Worm (Caenorhabditis elegans): ENCODE measurements around the gene old-1.
"Not testable (repeated sequence)": the region's sequence is repeated elsewhere in the genome, so short reads cannot be mapped to it uniquely, and the experiment has no call there.

The old-1 gene

DNA sequence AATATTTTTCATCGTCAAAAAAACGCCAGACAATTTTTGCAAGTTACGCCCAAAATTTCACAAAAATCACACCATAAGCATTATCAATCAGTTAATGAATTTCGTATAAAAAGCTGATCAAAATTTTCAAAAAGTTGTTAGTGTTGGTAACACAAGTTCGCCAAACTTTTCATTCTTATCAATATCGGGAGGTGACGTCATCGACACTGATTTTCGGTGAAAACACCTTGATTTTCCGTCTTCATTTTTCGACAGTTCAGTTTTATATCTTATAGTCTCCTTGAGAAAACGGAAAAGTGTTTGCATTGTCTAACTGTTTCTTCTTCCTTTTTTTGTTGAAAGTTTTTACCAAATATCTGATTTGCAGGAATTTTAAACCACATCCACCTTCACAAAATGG, 12.3 kb upstream of the old-1 start, which contains the start of gene C08H9.15:
C08H9.15 (plus strand) TSS at position 368 of the 400 bp plus-strand sequence.
- peak; percentile 85 for TF ChIP-seq blmp-1 (tag; optimal IDR thresholded peaks at IDR 0.05)
- TF ChIP-seq elt-3 (tag; optimal IDR thresholded peaks at IDR 0.05): peak in 4 of 6 experiments; percentile 16 to 64 (median 45)
- no peak for TF ChIP-seq efl-1 (optimal IDR thresholded peaks at IDR 0.05)
- TF ChIP-seq efl-1 (GFP tag; optimal IDR thresholded peaks at IDR 0.05 in 1 of 2): no peak
- TF ChIP-seq nhr-85 (tag): peak; percentile 61

DNA sequence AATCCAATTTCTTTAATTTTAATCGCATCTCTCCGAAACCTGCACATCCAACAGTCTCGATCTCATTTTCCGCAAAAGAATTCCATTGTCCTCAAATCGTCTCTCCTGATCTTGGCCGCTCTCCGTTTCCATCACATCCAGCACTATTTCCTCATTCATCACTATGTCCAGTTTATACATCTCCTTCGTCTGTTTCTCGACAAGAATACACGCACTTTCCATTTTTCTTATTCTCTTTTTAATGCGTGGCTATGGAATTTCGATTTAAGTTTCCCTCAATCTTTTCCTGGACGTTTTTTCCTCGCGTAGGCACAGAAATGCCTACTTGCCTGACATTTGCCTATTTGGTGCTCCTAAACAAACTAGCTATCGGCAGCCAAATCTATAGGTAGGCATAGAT, 11.3 kb upstream of the old-1 start:
- TF ChIP-seq mep-1 (tag; optimal IDR thresholded peaks at IDR 0.05) (no peak), sptf-1 (tag; optimal IDR thresholded peaks at IDR 0.05) (no peak), blmp-1 (tag; optimal IDR thresholded peaks at IDR 0.05) (peak; percentile 97)

DNA sequence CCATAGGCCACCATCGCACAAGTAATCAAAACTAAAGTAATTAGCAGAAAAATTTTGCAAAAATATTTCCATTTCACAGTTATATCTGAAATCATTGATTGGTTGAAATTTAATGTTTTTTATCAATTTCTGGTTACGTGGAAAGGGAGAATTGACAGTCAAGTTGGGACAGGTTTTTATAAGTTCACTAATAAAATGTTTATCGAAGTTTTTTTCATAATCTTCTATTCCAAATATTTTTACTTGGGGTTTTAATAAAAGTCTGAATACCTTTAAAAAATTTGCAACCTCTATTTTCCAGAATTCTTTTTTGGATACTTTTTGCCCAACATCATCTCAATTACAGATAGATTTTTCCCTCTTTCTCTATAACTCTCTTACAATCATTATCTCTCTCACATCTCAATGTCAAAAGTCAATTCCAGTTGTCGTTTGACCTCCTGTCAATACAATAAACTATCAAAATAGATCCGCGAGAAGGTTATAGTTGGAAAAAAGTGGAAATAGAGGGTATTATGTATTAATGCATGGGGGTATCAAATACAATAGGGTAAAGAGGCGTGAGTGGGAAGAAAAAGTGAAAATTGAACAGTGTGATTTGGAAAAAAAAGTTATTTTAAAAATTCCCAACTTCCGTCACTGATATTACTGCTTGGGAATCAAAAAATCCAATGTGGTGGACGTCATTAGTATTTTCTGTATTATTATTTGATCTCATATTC, 6.1 kb upstream of the old-1 start, which contains the start of the genes chil-2 and ctsa-3.2:
chil-2 (minus strand) TSS at position 101 of the 722 bp plus-strand sequence.
ctsa-3.2 (plus strand) TSS at position 672 of the 722 bp plus-strand sequence.
- TF ChIP-seq mdl-1 (tag; optimal IDR thresholded peaks at IDR 0.05) (no peak), sptf-1 (tag; optimal IDR thresholded peaks at IDR 0.05) (no peak)

DNA sequence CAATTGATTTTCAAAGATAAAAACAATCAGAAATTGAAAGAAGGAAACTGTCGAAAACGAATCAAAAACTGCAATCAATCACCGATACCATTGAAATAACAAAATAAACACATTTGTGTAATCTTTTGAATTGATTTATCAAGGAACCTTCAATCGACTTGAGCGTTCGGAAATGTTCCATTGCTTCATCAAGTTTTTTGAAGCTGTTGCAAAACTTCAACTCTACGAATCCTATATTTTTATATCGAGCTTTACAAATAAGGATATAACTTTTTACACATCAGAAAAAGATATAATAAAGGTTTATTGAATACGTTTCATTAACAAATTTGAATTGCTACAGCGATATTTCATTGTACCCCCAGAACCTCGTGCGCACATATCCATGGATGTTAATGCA, 4.4 kb upstream of the old-1 start, which contains the start of gene chil-8:
chil-8 (minus strand) TSS at position 101 of the 400 bp plus-strand sequence.
- TF ChIP-seq mdl-1 (tag; optimal IDR thresholded peaks at IDR 0.05): no peak
- no peak for TF ChIP-seq irx-1 (tag; optimal IDR thresholded peaks at IDR 0.05)

DNA sequence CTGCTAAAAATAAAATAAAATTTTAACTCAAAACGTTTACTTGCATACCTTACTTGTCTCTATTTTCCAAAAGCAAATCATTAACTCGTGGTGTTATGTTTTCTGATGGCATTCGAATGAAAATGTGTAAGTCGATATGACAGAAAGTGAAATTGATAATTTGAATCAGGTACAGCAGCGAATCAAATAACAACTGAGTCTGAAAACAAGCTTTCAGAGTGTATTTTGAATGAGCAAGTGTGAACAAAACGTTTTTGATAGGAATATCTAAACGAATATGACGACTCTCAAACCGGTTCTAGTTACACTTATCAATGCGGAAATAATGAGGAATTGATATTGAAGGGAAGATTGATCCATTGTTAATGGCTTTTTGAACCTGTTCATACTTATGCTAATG, 2.5 kb upstream of the old-1 start, which contains the start of gene chil-7:
chil-7 (minus strand) TSS at position 112 of the 400 bp plus-strand sequence.
- no peak for TF ChIP-seq C34B4.2 (tag; optimal IDR thresholded peaks at IDR 0.05)
- TF ChIP-seq mab-9 (GFP tag; IDR thresholded peaks at IDR 0.05): no peak
- TF ChIP-seq isw-1 (GFP tag; IDR thresholded peaks at IDR 0.05): no peak
- TF ChIP-seq C04F5.9 (tag; optimal IDR thresholded peaks at IDR 0.05): no peak
- no peak for TF ChIP-seq nhr-47 (tag; optimal IDR thresholded peaks at IDR 0.05)
- no peak for TF ChIP-seq ceh-90 (tag; optimal IDR thresholded peaks at IDR 0.05)
- no peak for TF ChIP-seq unc-62 (GFP tag; optimal IDR thresholded peaks at IDR 0.05)
- no peak for TF ChIP-seq pqm-1 (tag; optimal IDR thresholded peaks at IDR 0.05)
- no peak for TF ChIP-seq jun-1 (tag; optimal IDR thresholded peaks at IDR 0.05)
- TF ChIP-seq unc-98 (GFP tag; IDR thresholded peaks at IDR 0.05): no peak
- no peak for TF ChIP-seq nhr-85 (tag)
- no peak for TF ChIP-seq ceh-82 (tag; optimal IDR thresholded peaks at IDR 0.05)
- TF ChIP-seq fos-1 (tag; optimal IDR thresholded peaks at IDR 0.05): no peak
- no peak for TF ChIP-seq lin-39 (tag; optimal IDR thresholded peaks at IDR 0.05)
- TF ChIP-seq nhr-28 (tag; optimal IDR thresholded peaks at IDR 0.05): no peak

DNA sequence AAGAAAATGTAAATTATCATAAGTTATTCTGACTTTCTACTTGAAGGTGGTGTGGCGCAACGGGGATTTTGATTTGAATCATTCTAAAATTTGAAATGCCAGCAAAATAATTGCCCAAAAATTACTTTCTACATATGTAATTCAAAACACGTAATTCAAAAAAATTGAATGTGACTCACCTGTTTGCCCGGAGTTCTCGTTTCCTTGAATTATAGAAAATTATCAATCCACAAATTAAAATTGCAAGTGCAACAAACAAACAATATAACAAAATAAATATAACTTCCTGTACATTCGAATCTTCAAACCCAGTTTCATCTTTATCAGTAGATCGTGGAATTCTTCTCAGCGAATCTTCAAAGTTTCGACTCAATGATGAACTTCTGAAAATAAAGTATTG, 340 bp downstream of the old-1 start:
- no peak for TF ChIP-seq nhr-77 (tag; optimal IDR thresholded peaks at IDR 0.05)
- no peak for TF ChIP-seq lin-35 (GFP tag; optimal IDR thresholded peaks at IDR 0.05)
- TF ChIP-seq efl-1 (optimal IDR thresholded peaks at IDR 0.05): no peak
- TF ChIP-seq efl-1 (GFP tag; optimal IDR thresholded peaks at IDR 0.05 in 1 of 2): no peak
- no peak for TF ChIP-seq Y116A8C.19 (tag; optimal IDR thresholded peaks at IDR 0.05; ENCODE audit: borderline replicate concordance)
- no peak for TF ChIP-seq nhr-12 (tag; optimal IDR thresholded peaks at IDR 0.05)
- no peak for TF ChIP-seq nhr-71 (tag; optimal IDR thresholded peaks at IDR 0.05)
- no peak for TF ChIP-seq skn-1 (tag; optimal IDR thresholded peaks at IDR 0.05)

DNA sequence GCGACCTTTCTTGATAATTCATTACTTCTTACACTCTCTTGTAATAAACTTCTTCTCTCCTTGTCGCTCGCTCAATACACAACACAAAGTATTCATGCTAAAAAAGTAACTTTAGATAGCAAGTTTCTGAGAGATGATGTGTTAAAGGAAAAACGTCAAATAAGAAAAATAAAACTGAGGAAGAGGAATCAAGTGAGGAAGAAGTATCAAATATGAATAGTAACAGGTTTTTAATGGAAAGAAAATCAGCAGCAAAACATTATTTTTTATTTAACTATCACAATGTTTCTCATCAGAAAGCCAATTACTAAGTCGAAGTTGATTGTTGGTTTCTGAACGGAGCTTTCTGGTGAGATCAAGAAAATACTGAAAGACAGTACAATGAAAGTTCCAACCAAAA, 2.2 kb downstream of the old-1 start, which contains the start of gene chil-1:
chil-1 (minus strand) TSS at position 101 of the 400 bp plus-strand sequence.
- not testable (repeated sequence) for TF ChIP-seq C16A3.4, lin-39, nhr-76 (tag; optimal IDR thresholded peaks at IDR 0.05)

All from whole organism, L1 larva.